Worm (Caenorhabditis elegans): ENCODE data around the gene ZC449.2.

- TF ChIP-seq ahr-1 (tag; optimal IDR thresholded peaks at IDR 0.05) (no peak), pax-1 (tag; optimal IDR thresholded peaks at IDR 0.05) (no peak), dmd-4 (tag; optimal IDR thresholded peaks at IDR 0.05; ENCODE audit: borderline replicate concordance) (no peak), elt-2 (tag; optimal IDR thresholded peaks at IDR 0.05) (no peak), fax-1 (tag; optimal IDR thresholded peaks at IDR 0.05) (no peak), F13H6.1 (tag; optimal IDR thresholded peaks at IDR 0.05) (no peak), eyg-1 (tag; optimal IDR thresholded peaks at IDR 0.05) (no peak), ceh-22 (tag; optimal IDR thresholded peaks at IDR 0.05) (no peak)
Measured at ce11 chrX:5004940-5005339, 16.1 kb upstream of the ZC449.2 start, which contains the start of gene hsd-2.

Measured in whole organism, late embryonic.